Worm (Caenorhabditis elegans): ENCODE data around the gene C04G2.10.

The C04G2.10 gene

ce11 chrIV:10151439-10151997, 36.3 kb downstream of the C04G2.10 start, which contains the start of gene copg-1:
TSS of gene copg-1 (plus strand) at chrIV:10151947.
- TF ChIP-seq swsn-7 (tag; optimal IDR thresholded peaks at IDR 0.05) = peak; percentile 49
- TF ChIP-seq fos-1 (tag; optimal IDR thresholded peaks at IDR 0.05) = no peak
- peak; percentile 32 for TF ChIP-seq snpc-4 (tag; optimal IDR thresholded peaks at IDR 0.05)
- peak; percentile 37 for TF ChIP-seq rnt-1 (tag; optimal IDR thresholded peaks at IDR 0.05)
- TF ChIP-seq egl-27 (tag; optimal IDR thresholded peaks at IDR 0.05) = no peak
- TF ChIP-seq nhr-85 (tag) = peak; percentile 48
- TF ChIP-seq zip-4 (GFP tag; optimal IDR thresholded peaks at IDR 0.05) = no peak
- TF ChIP-seq ceh-82 (tag; optimal IDR thresholded peaks at IDR 0.05) = peak in 2 of 3 experiments; percentile 15 to 42
- no peak for TF ChIP-seq ama-1 (optimal IDR thresholded peaks at IDR 0.05)
- peak; percentile 4 for TF ChIP-seq aly-2 (tag; optimal IDR thresholded peaks at IDR 0.05)
- TF ChIP-seq lin-39 (tag; optimal IDR thresholded peaks at IDR 0.05) = no peak
- no peak for TF ChIP-seq jun-1 (tag; optimal IDR thresholded peaks at IDR 0.05)
- TF ChIP-seq nhr-47 (tag; optimal IDR thresholded peaks at IDR 0.05) = peak; percentile 67
- peak in 1 of 2 experiments; percentile 34 for TF ChIP-seq mdl-1 (tag; optimal IDR thresholded peaks at IDR 0.05)
- TF ChIP-seq lin-35 (GFP tag; optimal IDR thresholded peaks at IDR 0.05) = peak; percentile 64 to 74
- TF ChIP-seq nhr-20 (tag; optimal IDR thresholded peaks at IDR 0.05) = peak; percentile 66
- peak; percentile 5 for TF ChIP-seq nhr-77 (tag; optimal IDR thresholded peaks at IDR 0.05)
- TF ChIP-seq efl-3 (GFP tag; optimal IDR thresholded peaks at IDR 0.05) = no peak
- TF ChIP-seq nhr-90 (tag; optimal IDR thresholded peaks at IDR 0.05; ENCODE audit: poor library complexity) = peak; percentile 13
- TF ChIP-seq xbp-1 (tag; optimal IDR thresholded peaks at IDR 0.05) = peak; percentile 57
- TF ChIP-seq ztf-4 (tag; optimal IDR thresholded peaks at IDR 0.05) = peak; percentile 13
- peak; percentile 33 for TF ChIP-seq dsc-1 (tag; optimal IDR thresholded peaks at IDR 0.05)
- peak; percentile 20; the same call in 1 of the 2 replicates for TF ChIP-seq nhr-19 (GFP tag; conservative IDR thresholded peaks at IDR 0.05)
- TF ChIP-seq irx-1 (tag; optimal IDR thresholded peaks at IDR 0.05) = peak; percentile 33
- TF ChIP-seq tbx-2 (tag; optimal IDR thresholded peaks at IDR 0.05) = peak; percentile 51
- TF ChIP-seq blmp-1 (tag; optimal IDR thresholded peaks at IDR 0.05) = peak; percentile 49
- peak; percentile 50 for TF ChIP-seq unc-86 (tag; optimal IDR thresholded peaks at IDR 0.05)
- TF ChIP-seq lsy-2 (tag; optimal IDR thresholded peaks at IDR 0.05) = peak; percentile 89 to 97
- peak; percentile 6 for TF ChIP-seq lin-13 (GFP tag; optimal IDR thresholded peaks at IDR 0.05)
- peak in 2 of 6 experiments; percentile 37 to 62 for TF ChIP-seq elt-3 (tag; optimal IDR thresholded peaks at IDR 0.05)
- TF ChIP-seq unc-130 (tag; optimal IDR thresholded peaks at IDR 0.05) = peak; percentile 29
- TF ChIP-seq lin-14 (GFP tag; optimal IDR thresholded peaks at IDR 0.05) = peak; percentile 73
- peak; percentile 66 for TF ChIP-seq snu-23 (GFP tag; optimal IDR thresholded peaks at IDR 0.05)
- peak; percentile 65 for TF ChIP-seq nhr-71 (tag; optimal IDR thresholded peaks at IDR 0.05)
- TF ChIP-seq F16B12.6 (tag; optimal IDR thresholded peaks at IDR 0.05) = peak; percentile 91
- no peak for TF ChIP-seq nhr-237 (tag; optimal IDR thresholded peaks at IDR 0.05)
- TF ChIP-seq dpl-1 (GFP tag; optimal IDR thresholded peaks at IDR 0.05) = peak; percentile 45 to 74 (median 62)
- no peak for TF ChIP-seq ces-1 (GFP tag; optimal IDR thresholded peaks at IDR 0.05)
- TF ChIP-seq C16A3.4 (tag; optimal IDR thresholded peaks at IDR 0.05) = peak; percentile 35
- TF ChIP-seq skn-1 (tag; optimal IDR thresholded peaks at IDR 0.05) = peak; percentile 48
- no peak for TF ChIP-seq ceh-63 (GFP tag; optimal IDR thresholded peaks at IDR 0.05)
- peak; percentile 28 for TF ChIP-seq fkh-8 (tag; optimal IDR thresholded peaks at IDR 0.05)
- no peak for TF ChIP-seq unc-62 (GFP tag; optimal IDR thresholded peaks at IDR 0.05)
- TF ChIP-seq efl-1 (optimal IDR thresholded peaks at IDR 0.05) = peak; percentile 56 to 64
- TF ChIP-seq efl-1 (GFP tag; optimal IDR thresholded peaks at IDR 0.05 in 1 of 2) = peak; percentile 69 to 94
- TF ChIP-seq isw-1 (GFP tag; IDR thresholded peaks at IDR 0.05) = peak; percentile 34
- no peak for TF ChIP-seq zag-1 (tag; optimal IDR thresholded peaks at IDR 0.05)
- peak; percentile 91 for TF ChIP-seq mep-1 (tag; optimal IDR thresholded peaks at IDR 0.05)
